Fruit fly (Drosophila melanogaster) whole organism, embryonic: ENCODE results near the gene osi.
A peak's percentile ranks its signal among the peaks of the same experiment; 100 is the strongest.

Source experiments
- Ada2b ChIP-seq: fragments of 200-800 bp; sonication (Bioruptor generic); IDR thresholded peaks from 2 replicates; pipeline ENCODE4 v1.3.6; 2022; ENCODE audit warnings: missing biosample characterization, missing genetic modification characterization
- CG10321 ChIP-seq: fragments of 200-800 bp; sonication (Bioruptor generic); IDR thresholded peaks from 2 replicates; pipeline ENCODE4 v1.3.6; 2022; ENCODE audit warnings: missing biosample characterization, missing genetic modification characterization
- CG11456 ChIP-seq: fragments of 200-800 bp; sonication (Bioruptor generic); IDR thresholded peaks from 3 replicates; pipeline ENCODE4 v1.3.6; 2022; ENCODE audit warnings: missing biosample characterization, missing genetic modification characterization
- CG12659 ChIP-seq: fragments of 200-800 bp; sonication (Bioruptor generic); optimal IDR thresholded peaks from 3 replicates; lab custom pipeline; 2017; ENCODE audit warnings: mild to moderate bottlenecking, missing biosample characterization, missing genetic modification reagents, missing genetic modification characterization
- CG12769 ChIP-seq: fragments of 200-800 bp; sonication (Bioruptor generic); optimal IDR thresholded peaks from 2 replicates; lab custom pipeline; 2019; ENCODE audit warnings: missing biosample characterization, mild to moderate bottlenecking, missing genetic modification characterization, moderate library complexity
- CG13424 ChIP-seq: fragments of 200-800 bp; sonication (Bioruptor generic); optimal IDR thresholded peaks from 2 replicates; lab custom pipeline; 2019; ENCODE audit warnings: missing biosample characterization, mild to moderate bottlenecking, missing genetic modification characterization, moderate library complexity
- CG15696 ChIP-seq: fragments of 200-800 bp; sonication (Bioruptor generic); optimal IDR thresholded peaks from 2 replicates; lab custom pipeline; 2019; ENCODE audit warnings: missing biosample characterization, mild to moderate bottlenecking, missing genetic modification characterization, moderate library complexity
- CG16779 ChIP-seq: fragments of 200-800 bp; sonication (Bioruptor generic); IDR thresholded peaks from 2 replicates; pipeline ENCODE4 v1.3.6; 2022; ENCODE audit warnings: missing biosample characterization, missing genetic modification characterization
- CG17359 ChIP-seq: fragments of 200-800 bp; sonication (Bioruptor generic); optimal IDR thresholded peaks from 3 replicates; lab custom pipeline; 2018; ENCODE audit warnings: missing biosample characterization, mild to moderate bottlenecking, missing genetic modification characterization, moderate library complexity
- CG18011 ChIP-seq: fragments of 200-800 bp; sonication (Bioruptor generic); optimal IDR thresholded peaks from 2 replicates; lab custom pipeline; 2017; ENCODE audit warnings: missing biosample characterization, missing genetic modification characterization, mild to moderate bottlenecking, moderate library complexity, missing genotype
- CG2120 ChIP-seq: fragments of 200-800 bp; sonication (Bioruptor generic); optimal IDR thresholded peaks from 3 replicates; lab custom pipeline; 2016; ENCODE audit warnings: missing biosample characterization, missing genetic modification characterization
- CG2199 ChIP-seq: fragments of 200-800 bp; sonication (Bioruptor generic); IDR thresholded peaks from 3 replicates; pipeline ENCODE4 v1.3.6; 2022; ENCODE audit warnings: missing biosample characterization, missing genetic modification characterization
- CG3065 ChIP-seq: fragments of 200-800 bp; sonication (Bioruptor generic); optimal IDR thresholded peaks from 2 replicates; lab custom pipeline; 2016; ENCODE audit warnings: missing biosample characterization, missing genetic modification characterization
- CG32772 ChIP-seq: fragments of 200-800 bp; sonication (Bioruptor generic); IDR thresholded peaks from 2 replicates; pipeline ENCODE4 v1.3.6; 2022; ENCODE audit warnings: missing biosample characterization, missing genetic modification characterization
- CG3281 ChIP-seq: fragments of 200-800 bp; sonication (Bioruptor generic); optimal IDR thresholded peaks from 3 replicates; lab custom pipeline; 2017; ENCODE audit warnings: missing biosample characterization, mild to moderate bottlenecking, missing genetic modification characterization
- CG3838 ChIP-seq: fragments of 200-800 bp; sonication (Bioruptor generic); optimal IDR thresholded peaks from 3 replicates; lab custom pipeline; 2016; ENCODE audit warnings: missing biosample characterization, missing genetic modification characterization
- CG4404 ChIP-seq: fragments of 200-800 bp; sonication (Bioruptor generic); IDR thresholded peaks from 2 replicates; pipeline ENCODE4 v1.3.6; 2022; ENCODE audit warnings: missing biosample characterization, missing genetic modification characterization
- CG6854 ChIP-seq: fragments of 200-800 bp; sonication (Bioruptor generic); optimal IDR thresholded peaks from 3 replicates; lab custom pipeline; 2017; ENCODE audit warnings: missing biosample characterization, mild to moderate bottlenecking, missing genetic modification characterization
- CG8290 ChIP-seq, 3 experiments: fragments of 200-800 bp; sonication (Bioruptor generic); optimal IDR thresholded peaks; 2 replicates each; lab custom pipeline; 2016 to 2019; ENCODE audit warnings: missing biosample characterization in 3 of 3, missing genetic modification characterization in 3 of 3, mild to moderate bottlenecking in 2 of 3, moderate library complexity in 1 of 3
- CG9797 ChIP-seq: fragments of 200-800 bp; sonication (Bioruptor generic); optimal IDR thresholded peaks from 3 replicates; lab custom pipeline; 2018; ENCODE audit warnings: missing biosample characterization, mild to moderate bottlenecking, missing genetic modification characterization
- CTCF ChIP-seq: fragments of 200-800 bp; sonication (Bioruptor generic); optimal IDR thresholded peaks from 2 replicates; lab custom pipeline; 2017; ENCODE audit warnings: missing biosample characterization, mild to moderate bottlenecking, missing genetic modification characterization, moderate library complexity
- D ChIP-seq, 2 experiments: fragments of 200-800 bp in 1 of 2; fragments of >200 bp in 1 of 2; sonication (Bioruptor generic) in 1 of 2; optimal IDR thresholded peaks; 2 replicates in 1 of 2; 3 replicates in 1 of 2; lab custom pipeline; 2017; ENCODE audit warnings: mild to moderate bottlenecking in 1 of 2, missing biosample characterization in 1 of 2, missing genetic modification characterization in 1 of 2, missing genetic modification reagents in 1 of 2
- Dref ChIP-seq: fragments of 200-800 bp; sonication (Bioruptor generic); IDR thresholded peaks from 2 replicates; pipeline ENCODE4 v1.3.6; 2022; ENCODE audit warnings: missing biosample characterization, missing genetic modification characterization
- GATAe ChIP-seq: fragments of 200-800 bp; sonication (Bioruptor generic); conservative IDR thresholded peaks from 2 replicates; pipeline ENCODE4 v1.3.6; 2022; ENCODE audit warnings: missing biosample characterization, missing genetic modification characterization
- Med ChIP-seq: fragments of 200-800 bp; sonication (Bioruptor generic); peaks from one replicate; lab custom pipeline; 2016; ENCODE audit warnings: missing biosample characterization, missing genetic modification characterization, mild to moderate bottlenecking, inconsistent platforms, moderate library complexity
- Nf-YA ChIP-seq: fragments of 200-800 bp; sonication (Bioruptor generic); IDR thresholded peaks from 2 replicates; pipeline ENCODE4 v1.3.6; 2022; ENCODE audit warnings: missing biosample characterization, missing genetic modification characterization
- Nf-YC ChIP-seq: fragments of 200-800 bp; optimal IDR thresholded peaks from 3 replicates; lab custom pipeline; 2019; ENCODE audit warnings: missing biosample characterization, mild to moderate bottlenecking, missing genetic modification characterization, moderate library complexity
- PHDP ChIP-seq: fragments of 200-800 bp; sonication (Bioruptor generic); optimal IDR thresholded peaks from 3 replicates; lab custom pipeline; 2018; ENCODE audit warnings: missing biosample characterization, mild to moderate bottlenecking, missing genetic modification characterization, moderate library complexity
- Rx ChIP-seq: fragments of 200-800 bp; sonication (Bioruptor generic); IDR thresholded peaks from 2 replicates; pipeline ENCODE4 v1.3.6; 2022; ENCODE audit warnings: missing biosample characterization, missing genetic modification characterization
- Sox102F ChIP-seq: fragments of 200-800 bp; sonication (Bioruptor generic); optimal IDR thresholded peaks from 2 replicates; lab custom pipeline; 2018; ENCODE audit warnings: missing biosample characterization, mild to moderate bottlenecking, missing genetic modification characterization, moderate library complexity
- Vsx1 ChIP-seq: fragments of 200-800 bp; sonication (Bioruptor generic); optimal IDR thresholded peaks from 2 replicates; lab custom pipeline; 2017; ENCODE audit warnings: missing biosample characterization, mild to moderate bottlenecking, missing genetic modification characterization, missing genetic modification reagents
- abd-A ChIP-seq: fragments of 200-800 bp; sonication (Bioruptor generic); optimal IDR thresholded peaks from 3 replicates; lab custom pipeline; 2019; ENCODE audit warnings: missing biosample characterization, mild to moderate bottlenecking, missing genetic modification characterization, moderate library complexity
- amos ChIP-seq: fragments of 200-800 bp; sonication (Bioruptor generic); IDR thresholded peaks from 2 replicates; pipeline ENCODE4 v1.3.6; 2022; ENCODE audit warnings: missing biosample characterization, missing genetic modification characterization; ENCODE audit not compliant: partially characterized antibody
- bbx ChIP-seq: fragments of 200-800 bp; sonication (Bioruptor generic); IDR thresholded peaks from 2 replicates; pipeline ENCODE4 v1.3.6; 2022; ENCODE audit warnings: missing biosample characterization, missing genetic modification characterization; ENCODE audit not compliant: partially characterized antibody
- bcd ChIP-seq: fragments of 200-800 bp; sonication (Bioruptor generic); optimal IDR thresholded peaks from 2 replicates; lab custom pipeline; 2017; ENCODE audit warnings: missing biosample characterization, mild to moderate bottlenecking, missing genetic modification characterization
- bowl ChIP-seq: fragments of 200-800 bp; sonication (Bioruptor generic); IDR thresholded peaks from 2 replicates; pipeline ENCODE4 v1.3.6; 2022; ENCODE audit warnings: missing biosample characterization, missing genetic modification characterization
- br ChIP-seq: fragments of >200 bp; optimal IDR thresholded peaks from 2 replicates; lab custom pipeline; 2017
- ci ChIP-seq: fragments of 200-800 bp; sonication (Bioruptor generic); IDR thresholded peaks from 3 replicates; pipeline ENCODE4 v1.3.6; 2022; ENCODE audit warnings: missing biosample characterization, missing genetic modification characterization
- dmrt99B ChIP-seq: fragments of 200-800 bp; sonication (Bioruptor generic); optimal IDR thresholded peaks from 2 replicates; lab custom pipeline; 2018; ENCODE audit warnings: missing biosample characterization, mild to moderate bottlenecking, missing genetic modification characterization, moderate library complexity
- esg ChIP-seq: fragments of 200-800 bp; sonication (Bioruptor generic); conservative IDR thresholded peaks from 2 replicates; pipeline ENCODE4 v1.3.6; 2022; ENCODE audit warnings: missing biosample characterization, missing genetic modification characterization
- eyg ChIP-seq: fragments of 200-800 bp; sonication (Bioruptor generic); optimal IDR thresholded peaks from 3 replicates; lab custom pipeline; 2016; ENCODE audit warnings: missing biosample characterization, missing genetic modification characterization
- hkb ChIP-seq, 2 experiments: fragments of 200-800 bp in 1 of 2; fragments of >200 bp in 1 of 2; sonication (Bioruptor generic) in 1 of 2; IDR thresholded peaks in 1 of 2; optimal IDR thresholded peaks in 1 of 2; 2 replicates each; pipeline versions ENCODE4 v1.3.6 to Lab custom; 2017 to 2022; ENCODE audit warnings: missing biosample characterization in 1 of 2, missing genetic modification characterization in 1 of 2
- kay ChIP-seq: fragments of 200-800 bp; sonication (Bioruptor generic); optimal IDR thresholded peaks from 2 replicates; lab custom pipeline; 2016; ENCODE audit warnings: missing biosample characterization, missing genetic modification characterization
- peb ChIP-seq: fragments of 200-800 bp; sonication (Bioruptor generic); IDR thresholded peaks from 2 replicates; pipeline ENCODE4 v1.3.6; 2022; ENCODE audit warnings: missing biosample characterization, missing genetic modification characterization
- prd ChIP-seq, 3 experiments: fragments of >200 bp in 2 of 3; fragments of 200-800 bp in 1 of 3; sonication (Bioruptor generic) in 1 of 3; optimal IDR thresholded peaks in 2 of 3; IDR thresholded peaks in 1 of 3; 2 replicates in 2 of 3; 3 replicates in 1 of 3; pipeline versions ENCODE4 v1.3.6 to Lab custom; 2017 to 2022; ENCODE audit warnings: missing biosample characterization in 1 of 3, missing genetic modification characterization in 1 of 3
- run ChIP-seq: fragments of 200-800 bp; sonication (Bioruptor generic); optimal IDR thresholded peaks from 3 replicates; lab custom pipeline; 2018; ENCODE audit warnings: missing biosample characterization, mild to moderate bottlenecking, missing genetic modification characterization
- slp2 ChIP-seq: fragments of 200-800 bp; sonication (Bioruptor generic); optimal IDR thresholded peaks from 2 replicates; lab custom pipeline; 2016; ENCODE audit warnings: missing biosample characterization, missing genetic modification characterization
- sob ChIP-seq: fragments of 200-800 bp; sonication (Bioruptor generic); IDR thresholded peaks from 2 replicates; pipeline ENCODE4 v1.3.6; 2022; ENCODE audit warnings: missing biosample characterization, missing genetic modification characterization
- tin ChIP-seq: fragments of 200-800 bp; sonication (Bioruptor generic); optimal IDR thresholded peaks from 3 replicates; lab custom pipeline; 2016; ENCODE audit warnings: missing biosample characterization, missing genetic modification characterization
- unc-4 ChIP-seq: fragments of 200-800 bp; sonication (Bioruptor generic); IDR thresholded peaks from 2 replicates; pipeline ENCODE4 v1.3.6; 2022; ENCODE audit warnings: missing biosample characterization, missing genetic modification characterization; ENCODE audit not compliant: partially characterized antibody
- vnd ChIP-seq: fragments of 200-800 bp; sonication (Bioruptor generic); IDR thresholded peaks from 3 replicates; pipeline ENCODE4 v1.3.6; 2022; ENCODE audit warnings: missing biosample characterization, missing genetic modification characterization; ENCODE audit not compliant: partially characterized antibody

The osi gene

dm6 chr2L:16868897-16869324 is 18.9 kb downstream of the osi start (continued):
- TF ChIP-seq CG15696 (tag; lab: Kevin White, UChicago), result no peak
- TF ChIP-seq abd-A, result no peak
- TF ChIP-seq ci (GFP tag; lab: Robert Waterston, UW), result no peak
- peak; percentile 89 for TF ChIP-seq CG12769 (tag; lab: Kevin White, UChicago)
- TF ChIP-seq D (optimal IDR thresholded peaks at IDR 0.05; lab: Kevin White, UChicago), result no peak
- TF ChIP-seq D (GFP tag; optimal IDR thresholded peaks at IDR 0.05; lab: Kevin White, UChicago), result peak; percentile 24
- peak; percentile 70 for TF ChIP-seq Sox102F
- TF ChIP-seq br (lab: Kevin White, UChicago), result no peak
- no peak for TF ChIP-seq CG6854 (GFP tag; lab: Kevin White, UChicago)
- TF ChIP-seq tin (GFP tag; lab: Kevin White, UChicago), result no peak
- TF ChIP-seq CG2120 (GFP tag; lab: Kevin White, UChicago), result no peak
- no peak for TF ChIP-seq GATAe (GFP tag; lab: Robert Waterston, UW)
- TF ChIP-seq CG3281 (GFP tag; lab: Kevin White, UChicago), result peak; percentile 32
- no peak for TF ChIP-seq peb (GFP tag; lab: Robert Waterston, UW)
- no peak for TF ChIP-seq CG3065 (GFP tag; lab: Kevin White, UChicago)
- peak; percentile 49 for TF ChIP-seq CG17359 (tag; lab: Kevin White, UChicago)
- no peak for TF ChIP-seq CG18011 (GFP tag; lab: Kevin White, UChicago)
- TF ChIP-seq CG2199, result no peak
- TF ChIP-seq CG9797, result no peak
- no peak for TF ChIP-seq eyg (GFP tag; lab: Kevin White, UChicago)
- TF ChIP-seq sob (GFP tag; lab: Robert Waterston, UW), result no peak
- no peak for TF ChIP-seq CG16779 (GFP tag; lab: Robert Waterston, UW)
- 0 out of 2 replicates have a peak, but pooled peaks have one; percentile 29 for TF ChIP-seq esg
- TF ChIP-seq bowl (GFP tag; lab: Robert Waterston, UW), result no peak
- TF ChIP-seq amos (GFP tag; lab: Robert Waterston, UW), result no peak
- no peak for TF ChIP-seq Dref (GFP tag; lab: Robert Waterston, UW)
- TF ChIP-seq Nf-YC (tag; lab: Kevin White, UChicago), result peak; percentile 60
- TF ChIP-seq PHDP, result peak; percentile 60
- TF ChIP-seq dmrt99B (tag; lab: Kevin White, UChicago), result peak; percentile 75
- TF ChIP-seq kay, result no peak
- TF ChIP-seq CG11456, result peak; percentile 58; the same call in 1 of the 3 replicates
- TF ChIP-seq, all 482 proteins: peak for 118

dm6 chr2L:16862526-16862925 is 25.2 kb downstream of the osi start:
- TF ChIP-seq bcd (GFP tag; lab: Kevin White, UChicago) (no peak), CG13424 (tag; lab: Kevin White, UChicago) (no peak), CG32772 (GFP tag; lab: Robert Waterston, UW) (no peak), CG3838 (no peak), CTCF (GFP tag; lab: Kevin White, UChicago) (peak; percentile 5), run (tag; lab: Kevin White, UChicago) (no peak), Ada2b (GFP tag; lab: Robert Waterston, UW) (no peak), Rx (GFP tag; lab: Robert Waterston, UW) (no peak), bbx (GFP tag; lab: Robert Waterston, UW) (no peak), Vsx1 (GFP tag; lab: Kevin White, UChicago) (peak; percentile 37), Nf-YA (GFP tag; lab: Robert Waterston, UW) (no peak), prd (optimal IDR thresholded peaks at IDR 0.05; lab: Kevin White, UChicago) (no peak), prd (GFP tag; IDR thresholded peaks at IDR 0.05; lab: Robert Waterston, UW) (no peak), CG8290 (GFP tag; optimal IDR thresholded peaks at IDR 0.05; lab: Kevin White, UChicago) (no peak), CG8290 (tag; optimal IDR thresholded peaks at IDR 0.05; lab: Kevin White, UChicago) (peak in 1 of 2 experiments; percentile 14), slp2 (GFP tag; lab: Kevin White, UChicago) (no peak), Med (peak; percentile 47), vnd (GFP tag; lab: Robert Waterston, UW) (no peak), hkb (optimal IDR thresholded peaks at IDR 0.05; lab: Kevin White, UChicago) (no peak), hkb (GFP tag; IDR thresholded peaks at IDR 0.05; lab: Robert Waterston, UW) (no peak), CG10321 (no peak), CG12659 (no peak), CG4404 (GFP tag; lab: Robert Waterston, UW) (no peak), unc-4 (no peak)
